Fruit fly (Drosophila melanogaster) S2 (cell line): ENCODE results near the gene GlnRS.

Experiments used
- CG8478 ChIP-seq: fragments of >200 bp; optimal IDR thresholded peaks from 2 replicates; lab custom pipeline; 2018
- CTCF ChIP-seq, 2 experiments: fragments of >200 bp; optimal IDR thresholded peaks; 2 replicates each; lab custom pipeline; 2018

- TF ChIP-seq CG8478 (lab: Kevin White, UChicago) (no peak), CTCF (optimal IDR thresholded peaks at IDR 0.05; lab: Kevin White, UChicago) (peak; percentile 8 to 30)
Observed at dm6 chr3R:25249145-25250141, 16.1 kb downstream of the GlnRS start, which contains the start of gene Nup358.
